Worm (Caenorhabditis elegans): ENCODE results near the gene ZK856.6.

ZK856.6 gene

DNA sequence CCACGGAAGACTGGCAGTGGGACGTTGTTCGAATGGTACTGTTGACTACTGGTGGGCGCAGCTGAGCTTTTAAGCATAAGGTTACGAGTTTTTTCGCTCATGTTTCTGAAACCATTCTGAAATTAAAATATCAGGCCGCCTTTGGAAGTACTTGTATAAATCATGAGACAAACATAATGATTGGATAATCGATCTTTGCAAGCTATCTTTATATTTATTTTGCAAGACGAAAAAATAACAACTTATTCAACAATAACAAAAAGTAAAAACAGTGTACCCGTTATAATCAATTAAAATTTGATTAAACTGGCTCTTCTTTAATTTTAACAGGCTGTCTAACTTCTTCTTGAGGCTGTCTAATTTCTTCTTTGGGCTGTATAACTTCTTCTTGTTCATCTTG, 7.0 kb downstream of the ZK856.6 start, which contains the start of gene ZK856.16:
ZK856.16 (minus strand) TSS at position 101 of the 400 bp plus-strand sequence.
- no peak for TF ChIP-seq nhr-28 (tag; optimal IDR thresholded peaks at IDR 0.05)
- no peak for TF ChIP-seq lsy-12 (tag; optimal IDR thresholded peaks at IDR 0.05)
- no peak for TF ChIP-seq nfya-1 (tag; optimal IDR thresholded peaks at IDR 0.05; ENCODE audit: insufficient read depth)
- TF ChIP-seq hmg-11 (tag; optimal IDR thresholded peaks at IDR 0.05) = no peak
- TF ChIP-seq R02D3.7 (tag; optimal IDR thresholded peaks at IDR 0.05) = no peak
- TF ChIP-seq egl-27 (tag; optimal IDR thresholded peaks at IDR 0.05) = no peak
- no peak for TF ChIP-seq nhr-43 (tag; optimal IDR thresholded peaks at IDR 0.05; ENCODE audit: poor library complexity, severe bottlenecking)
- TF ChIP-seq nhr-23 (tag; optimal IDR thresholded peaks at IDR 0.05) = no peak
- no peak for TF ChIP-seq tbx-2 (tag; optimal IDR thresholded peaks at IDR 0.05)
- no peak for TF ChIP-seq ceh-16 (tag; optimal IDR thresholded peaks at IDR 0.05)
- TF ChIP-seq mdl-1 (tag; optimal IDR thresholded peaks at IDR 0.05) = no peak
- TF ChIP-seq lin-39 (tag; optimal IDR thresholded peaks at IDR 0.05) = no peak
- no peak for TF ChIP-seq unc-62 (GFP tag; optimal IDR thresholded peaks at IDR 0.05)
- TF ChIP-seq daf-12 (tag; optimal IDR thresholded peaks at IDR 0.05) = no peak
- no peak for TF ChIP-seq fkh-10 (GFP tag; optimal IDR thresholded peaks at IDR 0.05)
- no peak for TF ChIP-seq elt-1 (tag; optimal IDR thresholded peaks at IDR 0.05)
- no peak for TF ChIP-seq ama-1 (optimal IDR thresholded peaks at IDR 0.05)
- no peak for TF ChIP-seq pqm-1 (tag; optimal IDR thresholded peaks at IDR 0.05)

DNA sequence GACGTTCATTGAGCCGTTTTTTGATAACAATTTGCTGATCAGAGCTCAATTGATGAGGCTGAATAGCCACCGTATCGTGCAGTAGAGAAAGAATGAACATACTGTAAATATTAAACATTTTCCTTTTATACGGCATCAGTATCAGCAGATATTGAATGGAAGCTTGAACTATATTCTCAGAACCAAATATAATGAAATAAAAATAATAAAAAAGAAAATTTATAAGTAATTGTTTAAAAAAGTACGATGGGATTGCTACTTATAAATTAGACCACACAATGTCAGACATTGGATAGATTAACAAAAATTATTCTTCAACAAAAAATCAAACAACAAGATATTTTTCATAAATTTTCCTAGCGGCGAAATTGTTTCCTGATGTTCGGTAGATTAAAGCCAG, 8.0 kb downstream of the ZK856.6 start, which contains the start of gene rpc-25:
rpc-25 (minus strand) TSS at position 101 of the 400 bp plus-strand sequence.
- TF ChIP-seq nfya-1 (tag; optimal IDR thresholded peaks at IDR 0.05; ENCODE audit: insufficient read depth) (no peak), snpc-4 (tag; optimal IDR thresholded peaks at IDR 0.05) (no peak), unc-39 (tag; optimal IDR thresholded peaks at IDR 0.05) (no peak), ceh-28 (tag; optimal IDR thresholded peaks at IDR 0.05) (no peak), nhr-77 (tag; optimal IDR thresholded peaks at IDR 0.05) (no peak), aly-2 (tag; optimal IDR thresholded peaks at IDR 0.05) (no peak), elt-2 (tag; optimal IDR thresholded peaks at IDR 0.05) (no peak), tbx-2 (tag; optimal IDR thresholded peaks at IDR 0.05) (no peak), nhr-237 (tag; optimal IDR thresholded peaks at IDR 0.05) (no peak), elt-1 (tag; optimal IDR thresholded peaks at IDR 0.05) (no peak), pqm-1 (tag; optimal IDR thresholded peaks at IDR 0.05) (no peak), daf-12 (tag; optimal IDR thresholded peaks at IDR 0.05) (no peak), ceh-9 (tag; optimal IDR thresholded peaks at IDR 0.05) (no peak), lin-39 (tag; optimal IDR thresholded peaks at IDR 0.05) (no peak), ama-1 (optimal IDR thresholded peaks at IDR 0.05) (no peak), fkh-10 (GFP tag; optimal IDR thresholded peaks at IDR 0.05) (no peak), lin-15B (tag; optimal IDR thresholded peaks at IDR 0.05) (no peak), nhr-11 (tag; optimal IDR thresholded peaks at IDR 0.05) (no peak)

DNA sequence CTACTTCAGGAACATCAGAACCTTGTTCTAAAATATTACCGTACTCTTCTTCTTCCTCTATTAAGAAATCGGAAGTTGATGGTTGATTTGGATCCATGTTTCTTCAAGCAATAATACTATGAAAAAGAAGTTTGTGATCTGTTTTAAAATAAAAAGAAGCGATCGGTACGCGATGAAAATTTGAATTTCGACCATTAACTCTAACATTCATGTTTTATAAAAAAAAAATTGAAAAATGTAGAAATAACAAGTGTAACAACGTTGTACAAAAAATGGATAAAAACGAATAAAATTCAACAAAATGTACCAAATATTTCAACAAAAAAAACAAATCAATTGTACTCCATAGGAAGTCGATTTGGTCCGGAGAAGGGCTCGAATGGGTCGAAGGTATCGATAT, 11.8 kb downstream of the ZK856.6 start, which contains the start of gene tftc-3:
tftc-3 (minus strand) TSS at position 101 of the 400 bp plus-strand sequence.
- TF ChIP-seq nhr-25 (tag; optimal IDR thresholded peaks at IDR 0.05) (no peak), mdl-1 (tag; optimal IDR thresholded peaks at IDR 0.05) (no peak), ztf-4 (tag; optimal IDR thresholded peaks at IDR 0.05) (no peak), elt-2 (tag; optimal IDR thresholded peaks at IDR 0.05) (no peak), nhr-76 (tag; optimal IDR thresholded peaks at IDR 0.05) (no peak), nhr-28 (tag; optimal IDR thresholded peaks at IDR 0.05) (no peak), nhr-12 (tag; optimal IDR thresholded peaks at IDR 0.05) (no peak), fkh-10 (GFP tag; optimal IDR thresholded peaks at IDR 0.05) (no peak), nhr-77 (tag; optimal IDR thresholded peaks at IDR 0.05) (no peak), lin-15B (tag; optimal IDR thresholded peaks at IDR 0.05) (no peak), egl-27 (tag; optimal IDR thresholded peaks at IDR 0.05) (no peak), sea-2 (GFP tag; optimal IDR thresholded peaks at IDR 0.05) (no peak), nhr-11 (tag; optimal IDR thresholded peaks at IDR 0.05) (no peak), snpc-4 (tag; optimal IDR thresholded peaks at IDR 0.05) (no peak), ceh-28 (tag; optimal IDR thresholded peaks at IDR 0.05) (no peak), nhr-67 (tag; optimal IDR thresholded peaks at IDR 0.05) (no peak), pha-4 (tag; optimal IDR thresholded peaks at IDR 0.05) (no peak), unc-39 (tag; optimal IDR thresholded peaks at IDR 0.05) (no peak), ama-1 (optimal IDR thresholded peaks at IDR 0.05) (no peak)

DNA sequence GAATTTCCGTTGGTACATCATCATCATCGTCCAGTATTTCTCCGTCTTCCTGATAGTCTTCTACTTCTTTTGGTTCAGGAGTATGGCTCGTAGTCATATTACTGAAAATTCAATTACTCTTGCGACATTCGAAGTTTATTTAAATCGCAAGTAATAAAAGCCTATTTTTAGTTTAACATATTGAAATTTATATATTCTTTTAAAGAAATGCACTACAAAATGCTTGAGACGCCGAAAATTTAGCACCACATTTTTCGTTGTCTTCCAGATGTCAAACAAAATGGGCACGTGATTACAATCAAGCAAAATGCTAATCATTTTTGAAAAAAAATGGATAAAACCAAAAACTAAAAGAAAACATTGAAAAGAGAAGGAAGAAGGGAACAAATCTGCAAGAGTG, 13.5 kb downstream of the ZK856.6 start, which contains the start of gene zhit-3:
zhit-3 (minus strand) TSS at position 101 of the 400 bp plus-strand sequence.
- TF ChIP-seq mdl-1 (tag; optimal IDR thresholded peaks at IDR 0.05) = no peak
- TF ChIP-seq fkh-10 (GFP tag; optimal IDR thresholded peaks at IDR 0.05) = no peak
- TF ChIP-seq jun-1 (tag; optimal IDR thresholded peaks at IDR 0.05) = no peak
- TF ChIP-seq egl-5 (tag; optimal IDR thresholded peaks at IDR 0.05) = no peak

All from whole organism, L3 larva.